Fruit fly (Drosophila melanogaster): ENCODE results near the gene Cyp6d5.

Gene Cyp6d5

DNA sequence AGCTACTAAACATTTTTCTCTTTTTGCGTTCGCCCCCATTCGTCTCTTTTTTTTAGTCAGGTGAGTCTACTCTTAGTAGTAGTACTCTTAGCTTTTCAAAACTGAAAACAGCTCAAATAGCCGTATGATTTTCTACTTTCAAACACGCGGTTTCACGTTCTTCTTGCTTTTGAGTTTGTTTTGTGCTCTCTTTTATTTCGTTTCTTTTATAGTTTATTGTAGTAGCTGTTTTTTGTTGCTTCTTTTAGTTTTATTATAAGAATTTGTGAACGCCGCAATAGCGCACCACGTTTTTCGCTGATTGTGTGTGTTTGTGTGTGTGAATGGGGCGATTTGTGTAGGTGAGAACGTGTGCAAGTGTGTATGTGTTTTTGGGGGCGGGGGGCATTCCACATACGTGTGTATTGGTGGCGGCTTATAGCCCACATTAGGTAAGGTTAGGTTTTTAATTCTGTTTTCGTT, 22.4 kb downstream of the Cyp6d5 start (continued):
- TF ChIP-seq Pdp1 (GFP tag; optimal IDR thresholded peaks at IDR 0.05) (peak in 1 of 2 experiments; percentile 69), ato (GFP tag; IDR thresholded peaks at IDR 0.05; ENCODE audit: partially characterized antibody) (no peak), pfk (GFP tag; optimal IDR thresholded peaks at IDR 0.05) (peak; percentile 61), CG4617 (GFP tag; optimal IDR thresholded peaks at IDR 0.05; ENCODE audit: borderline replicate concordance) (no peak), stc (GFP tag; IDR thresholded peaks at IDR 0.05) (no peak), CG8281 (tag; optimal IDR thresholded peaks at IDR 0.05) (no peak), CG31224 (GFP tag; IDR thresholded peaks at IDR 0.05) (no peak), CG30020 (tag; optimal IDR thresholded peaks at IDR 0.05) (no peak), Aef1 (GFP tag; IDR thresholded peaks at IDR 0.05) (no peak), Lim3 (GFP tag; IDR thresholded peaks at IDR 0.05) (no peak), CHES-1-like (GFP tag; optimal IDR thresholded peaks at IDR 0.05) (no peak), Bgb (GFP tag; IDR thresholded peaks at IDR 0.05; ENCODE audit: partially characterized antibody) (no peak; the same call in 1 of the 2 replicates), Ets65A (GFP tag) (no peak), CG10274 (GFP tag; optimal IDR thresholded peaks at IDR 0.05) (no peak), tin (GFP tag; optimal IDR thresholded peaks at IDR 0.05) (no peak), CG2712 (tag; optimal IDR thresholded peaks at IDR 0.05) (no peak), pzg (GFP tag; optimal IDR thresholded peaks at IDR 0.05) (no peak), crol (GFP tag; IDR thresholded peaks at IDR 0.05) (no peak), CG8290 (GFP tag; optimal IDR thresholded peaks at IDR 0.05) (no peak), CG8290 (tag; optimal IDR thresholded peaks at IDR 0.05) (peak in 1 of 2 experiments; percentile 38), sug (tag; optimal IDR thresholded peaks at IDR 0.05) (peak; percentile 79), nerfin-2 (GFP tag; IDR thresholded peaks at IDR 0.05; ENCODE audit: partially characterized antibody) (no peak), B-H2 (GFP tag; optimal IDR thresholded peaks at IDR 0.05) (peak; percentile 72), CG6765 (GFP tag; optimal IDR thresholded peaks at IDR 0.05) (no peak), CG2116 (GFP tag; optimal IDR thresholded peaks at IDR 0.05) (no peak), exex (tag; optimal IDR thresholded peaks at IDR 0.05) (peak; percentile 32), E2f2 (GFP tag; IDR thresholded peaks at IDR 0.05) (no peak), CG12236 (GFP tag; optimal IDR thresholded peaks at IDR 0.05) (no peak), CG3281 (GFP tag; optimal IDR thresholded peaks at IDR 0.05) (no peak), CG11085 (GFP tag; IDR thresholded peaks at IDR 0.05) (no peak), Deaf1 (tag; optimal IDR thresholded peaks at IDR 0.05) (peak; percentile 62), kni (GFP tag; optimal IDR thresholded peaks at IDR 0.05) (peak; percentile 14), seq (GFP tag; IDR thresholded peaks at IDR 0.05) (no peak), Ssrp (tag; optimal IDR thresholded peaks at IDR 0.05) (no peak), CG6854 (GFP tag; optimal IDR thresholded peaks at IDR 0.05) (no peak), BEAF-32 (GFP tag; optimal IDR thresholded peaks at IDR 0.05) (no peak), CG34376 (GFP tag; optimal IDR thresholded peaks at IDR 0.05) (peak; percentile 49), CG9817 (tag; optimal IDR thresholded peaks at IDR 0.05) (no peak), Gsc (GFP tag; IDR thresholded peaks at IDR 0.05) (no peak), CG11093 (GFP tag; IDR thresholded peaks at IDR 0.05) (no peak), vnd (GFP tag; IDR thresholded peaks at IDR 0.05; ENCODE audit: partially characterized antibody) (no peak), gcm (GFP tag; optimal IDR thresholded peaks at IDR 0.05) (no peak), CG7928 (GFP tag; optimal IDR thresholded peaks at IDR 0.05) (no peak), CG11247 (GFP tag; IDR thresholded peaks at IDR 0.05) (no peak), CG32767 (GFP tag; IDR thresholded peaks at IDR 0.05) (no peak), sens (GFP tag) (no peak), Nf-YB (GFP tag; optimal IDR thresholded peaks at IDR 0.05) (no peak), chinmo (GFP tag; IDR thresholded peaks at IDR 0.05; ENCODE audit: partially characterized antibody) (peak; percentile 86; the same call in 3 of the 4 replicates), H15 (GFP tag; IDR thresholded peaks at IDR 0.05) (no peak), CG1792 (GFP tag; optimal IDR thresholded peaks at IDR 0.05) (no peak), CG7987 (GFP tag; optimal IDR thresholded peaks at IDR 0.05) (peak; percentile 47)

Data from whole organism, embryonic.